Fruit fly (Drosophila melanogaster) whole organism, embryonic: Measurements from ENCODE around the gene CG31288.

Experiments
- Bgb ChIP-seq: fragments of 200-800 bp; sonication (Bioruptor generic); IDR thresholded peaks from 2 replicates; pipeline ENCODE4 v1.3.6; 2022; ENCODE audit warnings: missing biosample characterization, missing genetic modification characterization; ENCODE audit not compliant: partially characterized antibody
- CG10321 ChIP-seq: fragments of 200-800 bp; sonication (Bioruptor generic); IDR thresholded peaks from 2 replicates; pipeline ENCODE4 v1.3.6; 2022; ENCODE audit warnings: missing biosample characterization, missing genetic modification characterization
- CG10654 ChIP-seq: fragments of 200-800 bp; sonication (Bioruptor generic); optimal IDR thresholded peaks from 2 replicates; lab custom pipeline; 2016; ENCODE audit warnings: missing biosample characterization, missing genetic modification characterization
- CG11398 ChIP-seq: fragments of 200-800 bp; sonication (Bioruptor generic); optimal IDR thresholded peaks from 2 replicates; lab custom pipeline; 2016; ENCODE audit warnings: missing biosample characterization, missing genetic modification characterization
- CG11695 ChIP-seq: fragments of 200-800 bp; sonication (Bioruptor generic); IDR thresholded peaks from 3 replicates; pipeline ENCODE4 v1.3.6; 2022; ENCODE audit warnings: missing biosample characterization, missing genetic modification characterization
- CG12155 ChIP-seq: fragments of 200-800 bp; sonication (Bioruptor generic); optimal IDR thresholded peaks from 3 replicates; lab custom pipeline; 2016; ENCODE audit warnings: missing biosample characterization, missing genetic modification characterization
- CG12299 ChIP-seq: fragments of 200-800 bp; sonication (Bioruptor generic); optimal IDR thresholded peaks from 2 replicates; lab custom pipeline; 2018; ENCODE audit warnings: missing biosample characterization, mild to moderate bottlenecking, missing genetic modification characterization
- CG12659 ChIP-seq: fragments of 200-800 bp; sonication (Bioruptor generic); optimal IDR thresholded peaks from 3 replicates; lab custom pipeline; 2017; ENCODE audit warnings: mild to moderate bottlenecking, missing biosample characterization, missing genetic modification reagents, missing genetic modification characterization
- CG15011 ChIP-seq: fragments of 200-800 bp; sonication (Bioruptor generic); optimal IDR thresholded peaks from 3 replicates; lab custom pipeline; 2018; ENCODE audit warnings: missing biosample characterization, mild to moderate bottlenecking, missing genetic modification characterization
- CG15269 ChIP-seq: fragments of 200-800 bp; sonication (Bioruptor generic); optimal IDR thresholded peaks from 2 replicates; lab custom pipeline; 2018; ENCODE audit warnings: missing biosample characterization, mild to moderate bottlenecking, missing genetic modification characterization, moderate library complexity
- CG1602 ChIP-seq: fragments of 200-800 bp; sonication (Bioruptor generic); optimal IDR thresholded peaks from 3 replicates; lab custom pipeline; 2016; ENCODE audit warnings: missing biosample characterization, missing genetic modification characterization
- CG18764 ChIP-seq: fragments of 200-800 bp; sonication (Bioruptor generic); optimal IDR thresholded peaks from 3 replicates; lab custom pipeline; 2016; ENCODE audit warnings: missing biosample characterization, missing genetic modification characterization
- CG2678 ChIP-seq: fragments of 200-800 bp; sonication (Bioruptor generic); optimal IDR thresholded peaks from 3 replicates; lab custom pipeline; 2019; ENCODE audit warnings: missing biosample characterization, mild to moderate bottlenecking, missing genetic modification characterization, moderate library complexity
- CG4707 ChIP-seq: fragments of 200-800 bp; sonication (Bioruptor generic); optimal IDR thresholded peaks from 2 replicates; lab custom pipeline; 2018; ENCODE audit warnings: missing biosample characterization, mild to moderate bottlenecking, missing genetic modification characterization, moderate library complexity
- CG6683 ChIP-seq: fragments of 200-800 bp; sonication (Bioruptor generic); optimal IDR thresholded peaks from 2 replicates; lab custom pipeline; 2017; ENCODE audit warnings: missing biosample characterization, mild to moderate bottlenecking, missing genetic modification characterization, missing genetic modification reagents
- CG6689 ChIP-seq: fragments of 200-800 bp; sonication (Bioruptor generic); IDR thresholded peaks from 2 replicates; pipeline ENCODE4 v1.3.6; 2022; ENCODE audit warnings: missing biosample characterization, missing genetic modification characterization
- CG6791 ChIP-seq: fragments of 200-800 bp; sonication (Bioruptor generic); IDR thresholded peaks from 3 replicates; pipeline ENCODE4 v1.3.6; 2022; ENCODE audit warnings: missing biosample characterization, missing genetic modification characterization; ENCODE audit not compliant: partially characterized antibody
- CG7271 ChIP-seq: fragments of 200-800 bp; sonication (Bioruptor generic); optimal IDR thresholded peaks from 2 replicates; lab custom pipeline; 2018; ENCODE audit warnings: missing biosample characterization, mild to moderate bottlenecking, missing genetic modification characterization, moderate library complexity
- CG7928 ChIP-seq: fragments of 200-800 bp; sonication (Bioruptor generic); optimal IDR thresholded peaks from 2 replicates; lab custom pipeline; 2017; ENCODE audit warnings: missing biosample characterization, mild to moderate bottlenecking, missing genetic modification characterization
- CG7963 ChIP-seq: fragments of 200-800 bp; sonication (Bioruptor generic); IDR thresholded peaks from 3 replicates; pipeline ENCODE4 v1.3.6; 2022; ENCODE audit warnings: missing biosample characterization, missing genetic modification characterization; ENCODE audit not compliant: partially characterized antibody
- CG8388 ChIP-seq: fragments of 200-800 bp; sonication (Bioruptor generic); optimal IDR thresholded peaks from 2 replicates; lab custom pipeline; 2019; ENCODE audit warnings: missing biosample characterization, mild to moderate bottlenecking, missing genetic modification characterization, moderate library complexity
- CG9437 ChIP-seq: fragments of 200-800 bp; sonication (Bioruptor generic); optimal IDR thresholded peaks from 2 replicates; lab custom pipeline; 2018; ENCODE audit warnings: missing biosample characterization, mild to moderate bottlenecking, missing genetic modification characterization
- Dfd ChIP-seq, 2 experiments: fragments of >200 bp; optimal IDR thresholded peaks; 2 replicates each; lab custom pipeline; 2017; ENCODE audit warnings: missing biosample characterization in 2 of 2, missing genetic modification characterization in 2 of 2
- H15 ChIP-seq: fragments of 200-800 bp; sonication (Bioruptor generic); IDR thresholded peaks from 3 replicates; pipeline ENCODE4 v1.3.6; 2022; ENCODE audit warnings: missing biosample characterization, missing genetic modification characterization
- Hr3 ChIP-seq: fragments of 200-800 bp; sonication (Bioruptor generic); optimal IDR thresholded peaks from 3 replicates; lab custom pipeline; 2016; ENCODE audit warnings: missing biosample characterization, missing genetic modification characterization
- Nf-YB ChIP-seq: fragments of 200-800 bp; sonication (Bioruptor generic); optimal IDR thresholded peaks from 3 replicates; lab custom pipeline; 2019; ENCODE audit warnings: missing biosample characterization, mild to moderate bottlenecking, missing genetic modification characterization, moderate library complexity
- Oli ChIP-seq: fragments of 200-800 bp; sonication (Bioruptor generic); optimal IDR thresholded peaks from 2 replicates; lab custom pipeline; 2018; ENCODE audit warnings: missing biosample characterization, mild to moderate bottlenecking, missing genetic modification characterization, moderate library complexity
- Tbp ChIP-seq: fragments of >200 bp; optimal IDR thresholded peaks from 2 replicates; lab custom pipeline; 2018; ENCODE audit warnings: missing biosample characterization, missing genetic modification characterization
- Vsx1 ChIP-seq: fragments of 200-800 bp; sonication (Bioruptor generic); optimal IDR thresholded peaks from 2 replicates; lab custom pipeline; 2017; ENCODE audit warnings: missing biosample characterization, mild to moderate bottlenecking, missing genetic modification characterization, missing genetic modification reagents
- ash1 ChIP-seq: fragments of 200-800 bp; sonication (Bioruptor generic); optimal IDR thresholded peaks from 2 replicates; lab custom pipeline; 2018; ENCODE audit warnings: missing biosample characterization, mild to moderate bottlenecking, missing genetic modification characterization
- ato ChIP-seq: fragments of 200-800 bp; sonication (Bioruptor generic); IDR thresholded peaks from 2 replicates; pipeline ENCODE4 v1.3.6; 2022; ENCODE audit warnings: missing biosample characterization, missing genetic modification characterization; ENCODE audit not compliant: partially characterized antibody
- br ChIP-seq: fragments of >200 bp; optimal IDR thresholded peaks from 2 replicates; lab custom pipeline; 2017
- chm ChIP-seq: fragments of 200-800 bp; sonication (Bioruptor generic); IDR thresholded peaks from 2 replicates; pipeline ENCODE4 v1.3.6; 2022; ENCODE audit warnings: missing biosample characterization, missing genetic modification characterization
- danr ChIP-seq: fragments of 200-800 bp; sonication (Bioruptor generic); IDR thresholded peaks from 2 replicates; pipeline ENCODE4 v1.3.6; 2022; ENCODE audit warnings: missing biosample characterization, missing genetic modification characterization
- dati ChIP-seq: fragments of 200-800 bp; sonication (Bioruptor generic); IDR thresholded peaks from 2 replicates; pipeline ENCODE4 v1.3.6; 2022; ENCODE audit warnings: missing biosample characterization, missing genetic modification characterization
- disco-r ChIP-seq: fragments of 200-800 bp; sonication (Bioruptor generic); optimal IDR thresholded peaks from 2 replicates; lab custom pipeline; 2016; ENCODE audit warnings: missing biosample characterization, missing genetic modification characterization
- fd3F ChIP-seq: fragments of 200-800 bp; sonication (Bioruptor generic); optimal IDR thresholded peaks from 2 replicates; lab custom pipeline; 2018; ENCODE audit warnings: missing biosample characterization, mild to moderate bottlenecking, missing genetic modification characterization, moderate library complexity
- gfzf ChIP-seq: fragments of 200-800 bp; sonication (Bioruptor generic); optimal IDR thresholded peaks from 2 replicates; lab custom pipeline; 2016; ENCODE audit warnings: missing biosample characterization, mild to moderate bottlenecking, missing genetic modification characterization, moderate library complexity
- gsb ChIP-seq: fragments of 200-800 bp; sonication (Bioruptor generic); IDR thresholded peaks from 2 replicates; pipeline ENCODE4 v1.3.6; 2022; ENCODE audit warnings: missing biosample characterization, missing genetic modification characterization
- lmd ChIP-seq: fragments of 200-800 bp; sonication (Bioruptor generic); IDR thresholded peaks from 2 replicates; pipeline ENCODE4 v1.3.6; 2022; ENCODE audit warnings: missing biosample characterization, missing genetic modification characterization
- org-1 ChIP-seq: fragments of 200-800 bp; sonication (Bioruptor generic); optimal IDR thresholded peaks from 2 replicates; lab custom pipeline; 2017; ENCODE audit warnings: missing biosample characterization, missing genetic modification characterization
- p53 ChIP-seq: fragments of 200-800 bp; sonication (Bioruptor generic); optimal IDR thresholded peaks from 2 replicates; lab custom pipeline; 2016; ENCODE audit warnings: missing biosample characterization, missing genetic modification characterization
- pho ChIP-seq: fragments of 200-800 bp; sonication (Bioruptor generic); optimal IDR thresholded peaks from 2 replicates; lab custom pipeline; 2016; ENCODE audit warnings: missing biosample characterization, missing genetic modification characterization
- ranshi ChIP-seq: fragments of 200-800 bp; sonication (Bioruptor generic); IDR thresholded peaks from 2 replicates; pipeline ENCODE4 v1.3.6; 2022; ENCODE audit warnings: missing biosample characterization, missing genetic modification characterization
- run ChIP-seq: fragments of 200-800 bp; sonication (Bioruptor generic); optimal IDR thresholded peaks from 3 replicates; lab custom pipeline; 2018; ENCODE audit warnings: missing biosample characterization, mild to moderate bottlenecking, missing genetic modification characterization
- sd ChIP-seq: fragments of 200-800 bp; sonication (Bioruptor generic); optimal IDR thresholded peaks from 3 replicates; lab custom pipeline; 2018; ENCODE audit warnings: missing biosample characterization, mild to moderate bottlenecking, missing genetic modification characterization, moderate library complexity
- sug ChIP-seq: fragments of 200-800 bp; optimal IDR thresholded peaks from 2 replicates; lab custom pipeline; 2019; ENCODE audit warnings: missing biosample characterization, mild to moderate bottlenecking, missing genetic modification characterization, moderate library complexity
- twi ChIP-seq: fragments of 200-800 bp; optimal IDR thresholded peaks from 2 replicates; lab custom pipeline; 2019; ENCODE audit warnings: missing biosample characterization, mild to moderate bottlenecking, missing genetic modification characterization, moderate library complexity
- unpg ChIP-seq: fragments of 200-800 bp; sonication (Bioruptor generic); optimal IDR thresholded peaks from 3 replicates; lab custom pipeline; 2018; ENCODE audit warnings: missing biosample characterization, mild to moderate bottlenecking, missing genetic modification characterization, moderate library complexity
- vvl ChIP-seq: fragments of 200-800 bp; sonication (Bioruptor generic); IDR thresholded peaks from 2 replicates; pipeline ENCODE4 v1.3.6; 2022; ENCODE audit warnings: missing biosample characterization, missing genetic modification characterization

Gene CG31288

dm6 chr3R:25258628-25259240 is 40.6 kb downstream of the CG31288 start, which contains the start of gene CG11857 (continued):
- peak; percentile 95 for TF ChIP-seq CG7271 (tag; lab: Kevin White, UChicago)
- TF ChIP-seq br, result no peak
- TF ChIP-seq danr, result peak; percentile 98
- TF ChIP-seq ash1 (GFP tag; lab: Kevin White, UChicago), result peak; percentile 84
- peak; percentile 98 for TF ChIP-seq CG7928
- TF ChIP-seq CG6791 (GFP tag; lab: Robert Waterston, UW), result peak; percentile 98
- TF ChIP-seq CG1602 (GFP tag; lab: Kevin White, UChicago), result peak; percentile 99
- TF ChIP-seq CG6689 (GFP tag; lab: Robert Waterston, UW), result peak; percentile 98
- peak; percentile 97 for TF ChIP-seq CG15269 (tag; lab: Kevin White, UChicago)
- peak; percentile 88 for TF ChIP-seq CG9437 (GFP tag; lab: Kevin White, UChicago)
- TF ChIP-seq CG12155 (GFP tag; lab: Kevin White, UChicago), result peak; percentile 98
- peak; percentile 93 for TF ChIP-seq p53
- TF ChIP-seq lmd (GFP tag; lab: Robert Waterston, UW), result peak; percentile 99
- peak; percentile 98 for TF ChIP-seq pho (GFP tag; lab: Kevin White, UChicago)
- peak; percentile 83 for TF ChIP-seq CG10321
- TF ChIP-seq CG6683 (GFP tag; lab: Kevin White, UChicago), result peak; percentile 87
- peak; percentile 80 for TF ChIP-seq run (tag; lab: Kevin White, UChicago)
- TF ChIP-seq CG2678 (tag; lab: Kevin White, UChicago), result peak; percentile 98
- TF ChIP-seq dati, result peak; percentile 95
- TF ChIP-seq CG12299, result peak; percentile 95
- TF ChIP-seq unpg, result peak; percentile 98
- TF ChIP-seq Oli (tag; lab: Kevin White, UChicago), result peak; percentile 96
- peak; percentile 99 for TF ChIP-seq ranshi
- peak; percentile 44 for TF ChIP-seq gfzf (GFP tag; lab: Kevin White, UChicago)
- TF ChIP-seq CG4707 (GFP tag; lab: Kevin White, UChicago), result peak; percentile 82
- peak; percentile 96 for TF ChIP-seq CG11695 (GFP tag; lab: Robert Waterston, UW)
- TF ChIP-seq Bgb (GFP tag; lab: Robert Waterston, UW), result peak; percentile 99
- TF ChIP-seq CG11398, result peak; percentile 94
- TF ChIP-seq Hr3 (GFP tag; lab: Kevin White, UChicago), result peak; percentile 99
- peak; percentile 98 for TF ChIP-seq fd3F
- peak; percentile 90 for TF ChIP-seq sd
- peak; percentile 98 for TF ChIP-seq chm (GFP tag; lab: Robert Waterston, UW)
- TF ChIP-seq sug (tag; lab: Kevin White, UChicago), result peak; percentile 97
- TF ChIP-seq gsb, result peak; percentile 97
- peak; percentile 97 for TF ChIP-seq CG18764
- peak; percentile 97 for TF ChIP-seq CG10654 (GFP tag; lab: Kevin White, UChicago)
- TF ChIP-seq CG12659, result peak; percentile 99
- peak; percentile 95 for TF ChIP-seq CG8388 (GFP tag; lab: Kevin White, UChicago)
- peak in 1 of 2 experiments; percentile 82 for TF ChIP-seq Dfd (GFP tag; optimal IDR thresholded peaks at IDR 0.05; lab: Kevin White, UChicago)
- TF ChIP-seq H15 (GFP tag; lab: Robert Waterston, UW), result peak; percentile 99
- peak; percentile 80 for TF ChIP-seq Nf-YB (GFP tag; lab: Kevin White, UChicago)
- peak; percentile 96 for TF ChIP-seq twi
- TF ChIP-seq org-1, result peak; percentile 93
- TF ChIP-seq vvl (GFP tag; lab: Robert Waterston, UW), result peak; percentile 99
- no peak for TF ChIP-seq Tbp (GFP tag; lab: Kevin White, UChicago)
- peak; percentile 96 for TF ChIP-seq ato (GFP tag; lab: Robert Waterston, UW)
- TF ChIP-seq disco-r (GFP tag; lab: Kevin White, UChicago), result peak; percentile 93
- peak; percentile 99 for TF ChIP-seq CG7963 (GFP tag; lab: Robert Waterston, UW)
- peak; percentile 92 for TF ChIP-seq CG15011 (GFP tag; lab: Kevin White, UChicago)
- TF ChIP-seq Vsx1 (GFP tag; lab: Kevin White, UChicago), result peak; percentile 88
